Worm (Caenorhabditis elegans) whole organism, late embryonic: ENCODE results near the gene R05D3.9.

Source experiments
- T23F11.4 ChIP-seq: fragments of 200-800 bp; sonication (Bioruptor generic); optimal IDR thresholded peaks from 2 replicates; lab custom pipeline; 2018; ENCODE audit warnings: mild to moderate bottlenecking, missing genetic modification characterization, missing compliant biosample characterization
- ama-1 ChIP-seq: fragments of 150-350 bp; optimal IDR thresholded peaks from 2 replicates; lab custom pipeline; 2014
- elt-4 ChIP-seq: sonication (generic microtip); optimal IDR thresholded peaks from 2 replicates; lab custom pipeline; 2016; ENCODE audit warnings: missing genetic modification characterization, missing compliant biosample characterization
- fax-1 ChIP-seq: sonication (generic microtip); optimal IDR thresholded peaks from 2 replicates; lab custom pipeline; 2016; ENCODE audit warnings: missing genotype, missing genetic modification characterization, missing compliant biosample characterization
- fkh-10 ChIP-seq: fragments of 150-350 bp; optimal IDR thresholded peaks from 2 replicates; lab custom pipeline; 2014; ENCODE audit warnings: missing biosample characterization, missing genetic modification reagents, missing genetic modification characterization
- pag-3 ChIP-seq: sonication (generic microtip); optimal IDR thresholded peaks from 2 replicates; lab custom pipeline; 2016; ENCODE audit warnings: missing compliant biosample characterization, missing genetic modification characterization, borderline replicate concordance
- pax-1 ChIP-seq: fragments of 150-350 bp; optimal IDR thresholded peaks from 2 replicates; lab custom pipeline; 2014; ENCODE audit warnings: missing biosample characterization, missing genetic modification characterization
- pha-4 ChIP-seq: fragments of 150-350 bp; optimal IDR thresholded peaks from 2 replicates; lab custom pipeline; 2018; ENCODE audit warnings: missing biosample characterization, missing genetic modification reagents, missing genetic modification characterization
- sdc-2 ChIP-seq: sonication (generic microtip); optimal IDR thresholded peaks from 2 replicates; lab custom pipeline; 2016; ENCODE audit warnings: missing genotype, missing genetic modification characterization, missing compliant biosample characterization
- zip-5 ChIP-seq: sonication (generic microtip); optimal IDR thresholded peaks from 2 replicates; lab custom pipeline; 2016; ENCODE audit warnings: missing genetic modification characterization, missing compliant biosample characterization

DNA sequence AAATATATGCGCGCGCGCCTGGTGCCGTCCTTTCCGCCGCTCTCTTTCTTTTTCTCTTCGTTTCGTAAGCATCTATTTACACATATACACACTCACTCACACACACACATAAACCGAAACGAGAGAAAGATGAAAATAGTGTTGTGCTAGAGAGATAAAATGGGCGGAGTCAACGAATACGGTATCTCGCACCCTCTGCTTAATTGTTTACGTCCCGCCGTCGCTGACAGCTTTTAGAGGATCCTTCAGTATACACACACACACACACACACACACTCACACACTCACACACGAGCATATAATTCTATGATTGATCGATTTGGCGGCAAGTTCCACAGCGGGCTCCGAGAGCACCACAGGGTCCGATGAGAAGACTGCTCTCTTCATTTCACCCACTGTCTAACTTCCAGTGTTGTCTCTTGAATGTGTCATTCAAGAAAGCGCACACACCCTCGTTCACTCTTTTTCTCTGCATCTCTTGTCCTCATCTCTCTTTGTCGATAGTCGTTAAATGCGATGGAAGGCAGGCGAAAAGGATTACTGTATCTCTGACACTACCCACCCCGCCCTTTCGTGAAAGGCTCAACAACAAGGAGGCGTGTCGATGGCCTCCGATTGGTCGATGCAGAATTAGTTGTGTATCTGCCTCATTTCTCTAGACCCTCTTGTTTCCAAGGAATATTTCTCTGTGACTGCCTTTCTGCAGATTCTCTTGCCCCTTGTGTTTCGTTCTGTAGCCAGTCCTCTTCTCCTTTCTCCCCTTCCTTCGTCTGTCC lies 48.9 kb upstream of the R05D3.9 start:
- TF ChIP-seq ama-1 (lab: Kevin White, UChicago) (no peak), zip-5 (tag; lab: Kevin White, UChicago) (no peak), pag-3 (tag; lab: Kevin White, UChicago) (peak; percentile 29), T23F11.4 (GFP tag; lab: Kevin White, UChicago) (peak; percentile 9), fax-1 (tag; lab: Kevin White, UChicago) (no peak), pax-1 (tag; lab: Kevin White, UChicago) (no peak), fkh-10 (no peak), pha-4 (no peak), elt-4 (tag; lab: Kevin White, UChicago) (no peak), sdc-2 (peak; percentile 25)
